Worm (Caenorhabditis elegans): ENCODE measurements around the gene rpl-23.

Gene rpl-23

DNA sequence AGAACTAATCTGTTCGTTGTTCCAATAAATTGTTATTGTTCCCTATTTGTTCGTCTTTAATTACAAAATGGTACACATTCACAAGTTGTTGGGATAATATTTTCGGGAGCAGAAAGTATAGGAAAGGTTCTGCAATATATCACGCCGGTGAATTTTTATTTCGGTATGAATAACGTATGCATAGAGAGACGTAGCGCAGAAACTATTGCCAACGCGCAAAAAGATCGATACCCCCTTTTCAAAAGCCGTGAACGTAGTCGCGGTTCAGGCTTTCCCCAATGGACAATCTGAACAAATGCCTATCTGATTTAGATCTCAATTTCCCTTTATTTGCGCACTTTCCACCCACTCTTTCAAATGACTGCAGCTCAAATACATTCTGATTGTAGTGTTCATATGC, 25.8 kb downstream of the rpl-23 start, which contains the start of gene pst-2 (continued):
- peak; percentile 45; the same call in 1 of the 2 replicates for TF ChIP-seq rcor-1 (GFP tag; IDR thresholded peaks at IDR 0.05)
- peak; percentile 70 for TF ChIP-seq snpc-3.4 (tag; optimal IDR thresholded peaks at IDR 0.05)
- TF ChIP-seq pbrm-1 (GFP tag; IDR thresholded peaks at IDR 0.05): peak; percentile 43; the same call in 1 of the 2 replicates
- peak; percentile 74 for TF ChIP-seq hrde-1 (tag; optimal IDR thresholded peaks at IDR 0.05; ENCODE audit: borderline replicate concordance)
- 0 out of 2 replicates have a peak, but pooled peaks have one; percentile 13 for TF ChIP-seq egl-44 (GFP tag; IDR thresholded peaks at IDR 0.05)
- TF ChIP-seq efl-1 (GFP tag; optimal IDR thresholded peaks at IDR 0.05): no peak
- peak; percentile 37; the same call in 1 of the 2 replicates for TF ChIP-seq attf-6 (GFP tag; IDR thresholded peaks at IDR 0.05)
- 0 out of 2 replicates have a peak, but pooled peaks have one; percentile 25 for TF ChIP-seq ekl-4 (GFP tag; IDR thresholded peaks at IDR 0.05)
- TF ChIP-seq hsf-1 (GFP tag; IDR thresholded peaks at IDR 0.05): peak; percentile 64; the same call in 1 of the 2 replicates
- peak; percentile 13 for TF ChIP-seq snpc-1.1 (tag; optimal IDR thresholded peaks at IDR 0.05; ENCODE audit: insufficient read depth)
- TF ChIP-seq xnd-1 (tag; optimal IDR thresholded peaks at IDR 0.05): peak; percentile 3
- peak; percentile 14; the same call in 1 of the 2 replicates for TF ChIP-seq B0336.3 (GFP tag; IDR thresholded peaks at IDR 0.05)
- TF ChIP-seq ama-1 (optimal IDR thresholded peaks at IDR 0.05): no peak
- TF ChIP-seq ama-1 (GFP tag; optimal IDR thresholded peaks at IDR 0.05): peak in 1 of 2 experiments; percentile 37

DNA sequence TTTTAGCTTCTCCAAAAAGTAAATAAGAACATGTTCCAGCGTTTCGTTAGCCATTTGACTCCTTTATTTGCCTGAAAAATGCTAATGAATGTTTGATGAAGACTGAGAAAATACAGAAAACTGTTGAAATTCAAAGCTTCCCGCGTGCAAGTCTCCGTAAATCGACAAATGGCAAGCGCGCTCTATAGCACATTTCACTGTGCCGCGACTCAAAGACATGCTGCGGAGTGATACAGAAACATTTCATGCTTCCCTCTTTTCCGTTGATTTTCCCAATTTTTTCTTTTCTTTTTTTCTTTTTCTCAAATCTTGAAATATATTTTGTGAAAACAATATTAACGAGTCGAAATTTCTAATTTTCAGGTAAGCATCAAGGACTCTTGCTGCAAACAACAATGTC, 27.0 kb downstream of the rpl-23 start, which contains the start of the genes ska-3 and rps-12:
ska-3 (minus strand) TSS at position 71 of the 400 bp plus-strand sequence.
rps-12 (plus strand) TSS at position 364 of the 400 bp plus-strand sequence.
- TF ChIP-seq nfya-1 (tag; optimal IDR thresholded peaks at IDR 0.05; ENCODE audit: borderline replicate concordance, insufficient read depth) (no peak), ccch-3 (GFP tag; optimal IDR thresholded peaks at IDR 0.05) (no peak), let-607 (tag; optimal IDR thresholded peaks at IDR 0.05) (peak; percentile 75 to 89), B0336.3 (GFP tag; IDR thresholded peaks at IDR 0.05) (peak; percentile 80), F57A8.1 (GFP tag; optimal IDR thresholded peaks at IDR 0.05) (no peak), Y56A3A.18 (GFP tag; IDR thresholded peaks at IDR 0.05) (peak; percentile 51; the same call in 1 of the 2 replicates), D2030.7 (GFP tag; IDR thresholded peaks at IDR 0.05) (peak; percentile 92), rec-8 (tag; optimal IDR thresholded peaks at IDR 0.05) (no peak), egl-18 (GFP tag; IDR thresholded peaks at IDR 0.05) (peak; percentile 89), snpc-4 (GFP tag; optimal IDR thresholded peaks at IDR 0.05) (peak; percentile 78), snpc-4 (tag; optimal IDR thresholded peaks at IDR 0.05) (peak; percentile 77 to 88 (median 86)), ztf-6 (GFP tag; IDR thresholded peaks at IDR 0.05) (peak; percentile 86), attf-5 (GFP tag; optimal IDR thresholded peaks at IDR 0.05) (peak; percentile 99), Y95B8A.8 (GFP tag; IDR thresholded peaks at IDR 0.05) (peak; percentile 83), somi-1 (GFP tag; optimal IDR thresholded peaks at IDR 0.05) (peak; percentile 85), Y53F4B.3 (GFP tag; IDR thresholded peaks at IDR 0.05) (0 out of 2 replicates have a peak, but pooled peaks have one; percentile 23), hsf-1 (GFP tag; IDR thresholded peaks at IDR 0.05) (peak; percentile 82), lsy-27 (tag; optimal IDR thresholded peaks at IDR 0.05; ENCODE audit: borderline replicate concordance, insufficient read depth) (peak; percentile 19), zfh-2 (GFP tag; conservative IDR thresholded peaks at IDR 0.05) (no peak), nhr-27 (tag; optimal IDR thresholded peaks at IDR 0.05) (no peak), ceh-58 (GFP tag; IDR thresholded peaks at IDR 0.05) (no peak), zim-3 (tag; optimal IDR thresholded peaks at IDR 0.05) (peak; percentile 36), bed-1 (GFP tag; IDR thresholded peaks at IDR 0.05) (no peak), F23B12.7 (tag; optimal IDR thresholded peaks at IDR 0.05; ENCODE audit: insufficient read depth) (peak; percentile 98), sdz-38 (tag; optimal IDR thresholded peaks at IDR 0.05) (no peak), atf-7 (tag; optimal IDR thresholded peaks at IDR 0.05) (peak; percentile 86), nfyb-1 (GFP tag; IDR thresholded peaks at IDR 0.05) (peak; percentile 96), chd-7 (tag; optimal IDR thresholded peaks at IDR 0.05) (peak; percentile 82), madf-10 (tag; optimal IDR thresholded peaks at IDR 0.05) (peak; percentile 88), Y53G8AR.9 (GFP tag; conservative IDR thresholded peaks at IDR 0.05) (peak; percentile 98), lin-54 (GFP tag; optimal IDR thresholded peaks at IDR 0.05) (peak; percentile 98), ama-1 (optimal IDR thresholded peaks at IDR 0.05) (peak; percentile 7), ama-1 (GFP tag; optimal IDR thresholded peaks at IDR 0.05) (no peak), F39B2.1 (GFP tag; IDR thresholded peaks at IDR 0.05) (0 out of 2 replicates have a peak, but pooled peaks have one; percentile 55), efl-1 (GFP tag; optimal IDR thresholded peaks at IDR 0.05) (peak; percentile 93), mel-28 (tag; optimal IDR thresholded peaks at IDR 0.05; ENCODE audit: borderline replicate concordance) (no peak)
